Fruit fly (Drosophila melanogaster) S2 (cell line): Measurements from ENCODE around the gene mei-38.

Source experiments
- CG8478 ChIP-seq: fragments of >200 bp; optimal IDR thresholded peaks from 2 replicates; lab custom pipeline; 2018
- CTCF ChIP-seq, 2 experiments: fragments of >200 bp; optimal IDR thresholded peaks; 2 replicates each; lab custom pipeline; 2018

- TF ChIP-seq CG8478 (lab: Kevin White, UChicago) (no peak), CTCF (optimal IDR thresholded peaks at IDR 0.05; lab: Kevin White, UChicago) (no peak)
These were observed 19.9 kb upstream of the mei-38 start, which contains the start of gene CG14785 for dm6 chrX:1456954-1457353.
